Fruit fly (Drosophila melanogaster) whole organism, prepupa: Measurements from ENCODE around the gene CG13306.
A peak's percentile ranks its signal among the peaks of the same experiment; 100 is the strongest.

Experiments
- Blimp-1 ChIP-seq: fragments of 200-800 bp; sonication (Bioruptor generic); optimal IDR thresholded peaks from 3 replicates; lab custom pipeline; 2017; ENCODE audit warnings: missing biosample characterization, missing genetic modification characterization, mild to moderate bottlenecking, moderate library complexity, missing genetic modification reagents
- CG10631 ChIP-seq: fragments of 200-800 bp; sonication (Bioruptor generic); optimal IDR thresholded peaks from 2 replicates; lab custom pipeline; 2016; ENCODE audit warnings: missing biosample characterization, missing genetic modification characterization
- CG10669 ChIP-seq: fragments of 200-800 bp; sonication (Bioruptor generic); optimal IDR thresholded peaks from 3 replicates; lab custom pipeline; 2018; ENCODE audit warnings: missing biosample characterization, mild to moderate bottlenecking, missing genetic modification characterization, moderate library complexity
- CG11762 ChIP-seq: fragments of 200-800 bp; sonication (Bioruptor generic); optimal IDR thresholded peaks from 3 replicates; lab custom pipeline; 2016; ENCODE audit warnings: missing biosample characterization, missing genetic modification characterization; ENCODE audit not compliant: insufficient read depth
- CG11902 ChIP-seq: fragments of 200-800 bp; sonication (Bioruptor generic); optimal IDR thresholded peaks from 3 replicates; lab custom pipeline; 2016; ENCODE audit warnings: missing biosample characterization, missing genetic modification characterization
- CG3032 ChIP-seq: fragments of 200-800 bp; optimal IDR thresholded peaks from 2 replicates; lab custom pipeline; 2019; ENCODE audit warnings: missing biosample characterization, mild to moderate bottlenecking, missing genetic modification characterization, moderate library complexity
- CG31627 ChIP-seq: fragments of 200-800 bp; sonication (Bioruptor generic); optimal IDR thresholded peaks from 3 replicates; lab custom pipeline; 2016; ENCODE audit warnings: missing biosample characterization, missing genetic modification characterization
- CG32006 ChIP-seq: fragments of 200-800 bp; sonication (Bioruptor generic); optimal IDR thresholded peaks from 3 replicates; lab custom pipeline; 2017; ENCODE audit warnings: missing biosample characterization, mild to moderate bottlenecking, missing genetic modification characterization
- CG3919 ChIP-seq: fragments of 200-800 bp; sonication (Bioruptor generic); optimal IDR thresholded peaks from 3 replicates; lab custom pipeline; 2016; ENCODE audit warnings: missing biosample characterization, missing genetic modification characterization
- CG4318 ChIP-seq: fragments of 200-800 bp; sonication (Bioruptor generic); optimal IDR thresholded peaks from 3 replicates; lab custom pipeline; 2017; ENCODE audit warnings: missing biosample characterization, mild to moderate bottlenecking, missing genetic modification characterization
- CG6163 ChIP-seq: fragments of 200-800 bp; sonication (Bioruptor generic); IDR thresholded peaks from 3 replicates; pipeline ENCODE4 v1.3.6; 2022; ENCODE audit warnings: missing biosample characterization, missing genetic modification characterization
- CG6276 ChIP-seq: fragments of 200-800 bp; sonication (Bioruptor generic); optimal IDR thresholded peaks from 2 replicates; lab custom pipeline; 2017; ENCODE audit warnings: missing biosample characterization, mild to moderate bottlenecking, missing genetic modification characterization
- CG6792 ChIP-seq: fragments of 200-800 bp; sonication (Bioruptor generic); optimal IDR thresholded peaks from 3 replicates; lab custom pipeline; 2016; ENCODE audit warnings: missing biosample characterization, missing genetic modification characterization
- CG6808 ChIP-seq: fragments of 200-800 bp; sonication (Bioruptor generic); optimal IDR thresholded peaks from 3 replicates; lab custom pipeline; 2017; ENCODE audit warnings: missing biosample characterization, missing genetic modification characterization, mild to moderate bottlenecking, moderate library complexity, missing genetic modification reagents
- CG8119 ChIP-seq: fragments of 200-800 bp; sonication (Bioruptor generic); IDR thresholded peaks from 3 replicates; pipeline ENCODE4 v1.3.6; 2022; ENCODE audit warnings: missing biosample characterization, missing genetic modification characterization
- CG8632 ChIP-seq: fragments of 200-800 bp; sonication (Bioruptor generic); optimal IDR thresholded peaks from 3 replicates; lab custom pipeline; 2016; ENCODE audit warnings: missing biosample characterization, missing genetic modification characterization
- Eip75B ChIP-seq: fragments of 200-800 bp; sonication (Bioruptor generic); optimal IDR thresholded peaks from 3 replicates; lab custom pipeline; 2016; ENCODE audit warnings: missing biosample characterization, missing genetic modification characterization
- Eip78C ChIP-seq: fragments of 200-800 bp; sonication (Bioruptor generic); peaks from one replicate; lab custom pipeline; 2016; ENCODE audit warnings: missing biosample characterization, missing genetic modification characterization
- Eip93F ChIP-seq: fragments of 200-800 bp; sonication (Bioruptor generic); optimal IDR thresholded peaks from 2 replicates; lab custom pipeline; 2016; ENCODE audit warnings: missing biosample characterization, mild to moderate bottlenecking, missing genetic modification characterization
- Ets21C ChIP-seq: fragments of 200-800 bp; sonication (Bioruptor generic); optimal IDR thresholded peaks from 3 replicates; lab custom pipeline; 2016; ENCODE audit warnings: missing biosample characterization, missing genetic modification characterization
- Hr4 ChIP-seq: fragments of 200-800 bp; sonication (Bioruptor generic); optimal IDR thresholded peaks from 3 replicates; lab custom pipeline; 2016; ENCODE audit warnings: missing biosample characterization, missing genetic modification characterization
- Lpt ChIP-seq: fragments of 200-800 bp; sonication (Bioruptor generic); optimal IDR thresholded peaks from 3 replicates; lab custom pipeline; 2016; ENCODE audit warnings: missing biosample characterization, missing genetic modification characterization
- Met ChIP-seq: fragments of 200-800 bp; sonication (Bioruptor generic); optimal IDR thresholded peaks from 3 replicates; lab custom pipeline; 2016; ENCODE audit warnings: missing biosample characterization, missing genetic modification characterization
- OdsH ChIP-seq: fragments of 200-800 bp; sonication (Bioruptor generic); optimal IDR thresholded peaks from 3 replicates; lab custom pipeline; 2016; ENCODE audit warnings: missing biosample characterization, missing genetic modification characterization
- Smox ChIP-seq: fragments of 200-800 bp; sonication (Bioruptor generic); optimal IDR thresholded peaks from 3 replicates; lab custom pipeline; 2016; ENCODE audit warnings: missing biosample characterization, missing genetic modification characterization
- Sox14 ChIP-seq: fragments of 200-800 bp; sonication (Bioruptor generic); optimal IDR thresholded peaks from 3 replicates; lab custom pipeline; 2016; ENCODE audit warnings: missing biosample characterization, missing genetic modification characterization
- achi ChIP-seq: fragments of 200-800 bp; sonication (Bioruptor generic); optimal IDR thresholded peaks from 3 replicates; lab custom pipeline; 2016; ENCODE audit warnings: missing biosample characterization, missing genetic modification characterization
- cyc ChIP-seq: fragments of 200-800 bp; sonication (Bioruptor generic); optimal IDR thresholded peaks from 3 replicates; lab custom pipeline; 2016; ENCODE audit warnings: missing biosample characterization, missing genetic modification characterization
- dac ChIP-seq: fragments of 200-800 bp; sonication (Bioruptor generic); optimal IDR thresholded peaks from 2 replicates; lab custom pipeline; 2017; ENCODE audit warnings: missing biosample characterization, mild to moderate bottlenecking, missing genetic modification characterization
- eg ChIP-seq: fragments of 200-800 bp; sonication (Bioruptor generic); IDR thresholded peaks from 3 replicates; pipeline ENCODE4 v1.3.6; 2022; ENCODE audit warnings: missing biosample characterization, missing genetic modification characterization
- esn ChIP-seq: fragments of 200-800 bp; sonication (Bioruptor generic); optimal IDR thresholded peaks from 2 replicates; lab custom pipeline; 2016; ENCODE audit warnings: missing biosample characterization, mild to moderate bottlenecking, missing genetic modification characterization, moderate library complexity
- fd59A ChIP-seq: fragments of 200-800 bp; sonication (Bioruptor generic); optimal IDR thresholded peaks from 2 replicates; lab custom pipeline; 2017; ENCODE audit warnings: missing biosample characterization, mild to moderate bottlenecking, missing genetic modification characterization, missing genetic modification reagents
- fd85E ChIP-seq: fragments of 200-800 bp; sonication (Bioruptor generic); optimal IDR thresholded peaks from 3 replicates; lab custom pipeline; 2016; ENCODE audit warnings: missing biosample characterization, missing genetic modification characterization
- fkh ChIP-seq: fragments of 200-800 bp; sonication (Bioruptor generic); optimal IDR thresholded peaks from 3 replicates; lab custom pipeline; 2017; ENCODE audit warnings: missing biosample characterization, mild to moderate bottlenecking, missing genetic modification characterization, moderate library complexity
- lz ChIP-seq: fragments of 200-800 bp; sonication (Bioruptor generic); optimal IDR thresholded peaks from 3 replicates; lab custom pipeline; 2016; ENCODE audit warnings: missing biosample characterization, missing genetic modification characterization
- net ChIP-seq: fragments of 200-800 bp; sonication (Bioruptor generic); optimal IDR thresholded peaks from 3 replicates; lab custom pipeline; 2016; ENCODE audit warnings: missing biosample characterization, missing genetic modification characterization
- pdm3 ChIP-seq: fragments of 200-800 bp; sonication (Bioruptor generic); optimal IDR thresholded peaks from 3 replicates; lab custom pipeline; 2016; ENCODE audit warnings: missing biosample characterization, missing genetic modification characterization
- spab ChIP-seq: fragments of 200-800 bp; sonication (Bioruptor generic); optimal IDR thresholded peaks from 2 replicates; lab custom pipeline; 2017; ENCODE audit warnings: missing biosample characterization, mild to moderate bottlenecking, missing genetic modification characterization, missing genetic modification reagents
- ss ChIP-seq, 2 experiments: fragments of 200-800 bp; sonication (Bioruptor generic); optimal IDR thresholded peaks; 2 replicates in 1 of 2; 3 replicates in 1 of 2; lab custom pipeline; 2017 to 2018; ENCODE audit warnings: mild to moderate bottlenecking in 2 of 2, missing biosample characterization in 2 of 2, missing genetic modification characterization in 2 of 2, moderate library complexity in 1 of 2
- svp ChIP-seq: fragments of 200-800 bp; sonication (Bioruptor generic); peaks from one replicate; lab custom pipeline; 2016; ENCODE audit warnings: missing biosample characterization, missing genetic modification characterization
- topi ChIP-seq: fragments of 200-800 bp; sonication (Bioruptor generic); optimal IDR thresholded peaks from 3 replicates; lab custom pipeline; 2016; ENCODE audit warnings: missing biosample characterization, missing genetic modification characterization
- vri ChIP-seq: fragments of 200-800 bp; sonication (Bioruptor generic); optimal IDR thresholded peaks from 3 replicates; lab custom pipeline; 2016; ENCODE audit warnings: missing biosample characterization, mild to moderate bottlenecking, missing genetic modification characterization

Gene CG13306

DNA sequence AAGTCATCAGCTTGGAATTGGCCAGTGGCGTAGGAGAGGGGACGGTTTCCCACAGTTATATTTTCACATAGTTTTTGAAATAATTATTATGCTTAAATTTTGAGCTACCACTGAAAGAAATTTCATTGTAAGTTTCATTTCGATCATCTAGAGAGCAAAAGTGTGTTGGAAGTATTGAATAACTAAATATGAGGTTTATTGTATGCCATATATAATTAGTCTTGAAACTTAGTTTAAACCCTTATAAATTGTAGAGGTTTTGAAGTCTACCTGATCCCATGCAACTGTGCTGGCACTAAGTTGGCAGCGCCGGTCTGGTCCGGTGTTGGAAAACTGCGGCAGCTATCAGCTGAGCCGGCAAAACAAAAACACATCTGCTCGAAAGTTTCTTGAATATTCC is 28.4 kb downstream of the CG13306 start, which contains the start of the genes CG32022 and CG6511 (continued):
- TF ChIP-seq fd85E (GFP tag; lab: Kevin White, UChicago) (peak; percentile 94), CG8632 (GFP tag; lab: Kevin White, UChicago) (peak; percentile 97), OdsH (GFP tag; lab: Kevin White, UChicago) (peak; percentile 99), CG11762 (GFP tag; lab: Kevin White, UChicago) (peak; percentile 97), Eip78C (GFP tag; lab: Kevin White, UChicago) (peak; percentile 99), CG3032 (peak; percentile 99), net (GFP tag; lab: Kevin White, UChicago) (peak; percentile 96), Met (GFP tag; lab: Kevin White, UChicago) (peak; percentile 98), eg (peak; percentile 96), spab (peak; percentile 95), Lpt (peak; percentile 95), CG4318 (GFP tag; lab: Kevin White, UChicago) (peak; percentile 99), CG8119 (GFP tag; lab: Robert Waterston, UW) (peak; percentile 96), pdm3 (peak; percentile 99)
- TF ChIP-seq, all 60 proteins: peak for 59

DNA sequence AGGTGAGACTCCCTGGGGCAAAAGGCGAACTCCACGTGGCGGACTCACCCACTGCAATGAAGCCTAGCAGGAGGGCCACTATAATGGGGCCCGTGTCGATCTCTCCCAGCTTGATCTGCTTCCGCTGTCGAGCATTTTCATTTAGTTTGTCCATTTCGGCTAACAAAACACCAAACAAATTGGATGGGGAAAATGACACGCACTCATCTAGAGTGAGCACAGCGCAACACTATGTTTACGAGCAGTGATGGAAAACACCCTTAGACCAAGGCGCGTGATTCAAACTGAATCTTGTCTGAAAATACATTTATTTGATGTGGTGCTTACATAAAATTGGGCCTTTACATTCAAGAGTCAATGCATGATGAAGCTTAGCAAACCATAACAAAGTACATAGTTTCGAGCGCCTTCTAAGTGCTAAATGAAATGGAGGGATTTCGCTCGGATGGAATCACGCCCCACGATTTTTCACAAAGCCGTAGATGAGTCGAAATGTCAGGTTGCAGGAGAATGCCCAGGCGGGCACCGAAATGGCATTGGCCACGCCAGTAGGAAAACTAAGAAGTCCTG is 29.5 kb downstream of the CG13306 start, which contains the start of gene SrpRbeta:
TSS of gene SrpRbeta (minus strand) at position 236 of the 570 bp plus-strand sequence.
- TF ChIP-seq CG32006 (GFP tag; lab: Kevin White, UChicago) (no peak), vri (GFP tag; lab: Kevin White, UChicago) (peak; percentile 26), CG3919 (GFP tag; lab: Kevin White, UChicago) (peak; percentile 49), CG6808 (GFP tag; lab: Kevin White, UChicago) (peak; percentile 7), CG31627 (GFP tag; lab: Kevin White, UChicago) (peak; percentile 12), lz (GFP tag; lab: Kevin White, UChicago) (peak; percentile 40), Eip75B (GFP tag; lab: Kevin White, UChicago) (no peak), Sox14 (GFP tag; lab: Kevin White, UChicago) (peak; percentile 11), esn (GFP tag; lab: Kevin White, UChicago) (peak; percentile 59), topi (GFP tag; lab: Kevin White, UChicago) (peak; percentile 49), eg (peak; percentile 22; the same call in 1 of the 3 replicates), Smox (GFP tag; lab: Kevin White, UChicago) (no peak), Eip78C (GFP tag; lab: Kevin White, UChicago) (peak; percentile 46), ss (GFP tag; optimal IDR thresholded peaks at IDR 0.05; lab: Kevin White, UChicago) (peak in 1 of 2 experiments; percentile 35), achi (GFP tag; lab: Kevin White, UChicago) (peak; percentile 26), OdsH (GFP tag; lab: Kevin White, UChicago) (no peak), cyc (GFP tag; lab: Kevin White, UChicago) (peak; percentile 11)

dm6 chr3L:8718602-8719001 is 30.9 kb downstream of the CG13306 start:
- peak; percentile 6 for TF ChIP-seq CG3919 (GFP tag; lab: Kevin White, UChicago)
- no peak for TF ChIP-seq fd85E (GFP tag; lab: Kevin White, UChicago)
- no peak for TF ChIP-seq OdsH (GFP tag; lab: Kevin White, UChicago)
- no peak for TF ChIP-seq CG8119 (GFP tag; lab: Robert Waterston, UW)
- no peak for TF ChIP-seq CG6792 (GFP tag; lab: Kevin White, UChicago)
- TF ChIP-seq esn (GFP tag; lab: Kevin White, UChicago): peak; percentile 12
- peak; percentile 36 for TF ChIP-seq Eip78C (GFP tag; lab: Kevin White, UChicago)
- peak; percentile 22 for TF ChIP-seq svp (GFP tag; lab: Kevin White, UChicago)
- TF ChIP-seq Met (GFP tag; lab: Kevin White, UChicago): peak; percentile 13
- TF ChIP-seq CG10669 (GFP tag; lab: Kevin White, UChicago): no peak
- TF ChIP-seq cyc (GFP tag; lab: Kevin White, UChicago): peak; percentile 13

dm6 chr3L:8716013-8716412 is 33.5 kb downstream of the CG13306 start:
- no peak for TF ChIP-seq spab
- TF ChIP-seq Ets21C (GFP tag; lab: Kevin White, UChicago): peak; percentile 34
- no peak for TF ChIP-seq CG11762 (GFP tag; lab: Kevin White, UChicago)
- peak; percentile 35 for TF ChIP-seq CG10631
- peak; percentile 52 for TF ChIP-seq cyc (GFP tag; lab: Kevin White, UChicago)
- no peak for TF ChIP-seq CG11902 (GFP tag; lab: Kevin White, UChicago)
- peak; percentile 50 for TF ChIP-seq Hr4
- no peak for TF ChIP-seq Eip93F (GFP tag; lab: Kevin White, UChicago)
- no peak for TF ChIP-seq fkh (GFP tag; lab: Kevin White, UChicago)
- no peak for TF ChIP-seq CG6163 (GFP tag; lab: Robert Waterston, UW)
- TF ChIP-seq Met (GFP tag; lab: Kevin White, UChicago): peak; percentile 65
- no peak for TF ChIP-seq Blimp-1 (GFP tag; lab: Kevin White, UChicago)
- TF ChIP-seq OdsH (GFP tag; lab: Kevin White, UChicago): peak; percentile 40
- TF ChIP-seq eg: no peak
- TF ChIP-seq achi (GFP tag; lab: Kevin White, UChicago): peak; percentile 24
- peak; percentile 85 for TF ChIP-seq svp (GFP tag; lab: Kevin White, UChicago)
- peak; percentile 9 for TF ChIP-seq CG6276 (GFP tag; lab: Kevin White, UChicago)
- no peak for TF ChIP-seq dac (GFP tag; lab: Kevin White, UChicago)
- TF ChIP-seq vri (GFP tag; lab: Kevin White, UChicago): peak; percentile 19
- no peak for TF ChIP-seq Lpt
- no peak for TF ChIP-seq fd59A (GFP tag; lab: Kevin White, UChicago)
